Worm (Caenorhabditis elegans) whole organism, L4 larva: ENCODE results near the gene C04G6.6.

Source experiments
- D1046.2 ChIP-seq: fragments of 200-800 bp; sonication (Bioruptor generic); IDR thresholded peaks from 2 replicates; pipeline ENCODE4 v1.3.6; 2022; ENCODE audit warnings: missing genetic modification characterization, missing compliant biosample characterization
- F26F4.8 ChIP-seq: fragments of 200-800 bp; sonication (Bioruptor generic); conservative IDR thresholded peaks from 2 replicates; pipeline ENCODE4 v1.3.6; 2022; ENCODE audit warnings: missing genetic modification characterization, missing compliant biosample characterization
- F44E2.7 ChIP-seq: fragments of 200-800 bp; sonication (Bioruptor generic); IDR thresholded peaks from 2 replicates; pipeline ENCODE4 v2.1.2; 2022; ENCODE audit warnings: missing genetic modification characterization, missing compliant biosample characterization
- R02D3.7 ChIP-seq: fragments of 150-350 bp; sonication (generic microtip); optimal IDR thresholded peaks from 3 replicates; lab custom pipeline; 2014; ENCODE audit warnings: missing biosample characterization, missing genetic modification characterization
- Y48G9A.11 ChIP-seq: fragments of 200-800 bp; sonication (Bioruptor generic); IDR thresholded peaks from 2 replicates; pipeline ENCODE4 v1.3.6; 2022; ENCODE audit warnings: missing genetic modification reagents, missing genetic modification characterization, missing compliant biosample characterization
- aly-2 ChIP-seq: sonication (generic microtip); optimal IDR thresholded peaks from 2 replicates; lab custom pipeline; 2018; ENCODE audit warnings: missing biosample characterization, missing genetic modification characterization
- arid-1 ChIP-seq: fragments of 200-800 bp; sonication (Bioruptor generic); conservative IDR thresholded peaks from 2 replicates; pipeline ENCODE4 v1.3.6; 2022; ENCODE audit warnings: missing genetic modification reagents, missing genetic modification characterization, missing compliant biosample characterization
- ceh-20 ChIP-seq: fragments of 200-800 bp; sonication (Bioruptor generic); IDR thresholded peaks from 2 replicates; pipeline ENCODE4 v1.3.6; 2022; ENCODE audit warnings: missing genetic modification reagents, missing genetic modification characterization, missing compliant biosample characterization
- ceh-32 ChIP-seq: sonication (generic microtip); optimal IDR thresholded peaks from 2 replicates; lab custom pipeline; 2016; ENCODE audit warnings: mild to moderate bottlenecking, missing genetic modification characterization, missing compliant biosample characterization; ENCODE audit not compliant: poor library complexity
- ceh-44 ChIP-seq: fragments of 200-800 bp; sonication (Bioruptor generic); IDR thresholded peaks from 2 replicates; pipeline ENCODE4 v1.3.6; 2022; ENCODE audit warnings: missing genetic modification reagents, missing genetic modification characterization, missing compliant biosample characterization
- ceh-62 ChIP-seq: sonication (generic microtip); optimal IDR thresholded peaks from 2 replicates; lab custom pipeline; 2017; ENCODE audit warnings: missing biosample characterization, missing genetic modification characterization
- ceh-82 ChIP-seq: sonication (generic microtip); optimal IDR thresholded peaks from 2 replicates; lab custom pipeline; 2017; ENCODE audit warnings: missing biosample characterization, missing genetic modification characterization
- ces-1 ChIP-seq: fragments of 150-350 bp; sonication (generic microtip); optimal IDR thresholded peaks from 4 replicates; lab custom pipeline; 2014; ENCODE audit warnings: missing biosample characterization, missing genetic modification reagents, missing genetic modification characterization
- daf-12 ChIP-seq: fragments of 150-350 bp; optimal IDR thresholded peaks from 2 replicates; lab custom pipeline; 2014; ENCODE audit warnings: missing biosample characterization, missing genetic modification reagents, missing genetic modification characterization
- daf-16 ChIP-seq, 3 experiments: sonication (generic microtip); optimal IDR thresholded peaks; 2 replicates each; lab custom pipeline; 2016 to 2017; ENCODE audit warnings: missing genetic modification characterization in 3 of 3, missing genetic modification reagents in 3 of 3, mild to moderate bottlenecking in 2 of 3, missing compliant biosample characterization in 2 of 3, missing biosample characterization in 1 of 3, moderate library complexity in 1 of 3
- daf-19 ChIP-seq: fragments of 200-800 bp; sonication (Bioruptor generic); conservative IDR thresholded peaks from 2 replicates; pipeline ENCODE4 v1.3.6; 2022; ENCODE audit warnings: missing genetic modification characterization, missing compliant biosample characterization
- dmd-6 ChIP-seq: fragments of 200-800 bp; sonication (Bioruptor generic); IDR thresholded peaks from 2 replicates; pipeline ENCODE4 v1.3.6; 2022; ENCODE audit warnings: missing genetic modification reagents, missing genetic modification characterization, missing compliant biosample characterization
- dmd-9 ChIP-seq: fragments of 200-800 bp; sonication (Bioruptor generic); IDR thresholded peaks from 2 replicates; pipeline ENCODE4 v1.3.6; 2022; ENCODE audit warnings: missing genetic modification reagents, missing genetic modification characterization, missing compliant biosample characterization
- duxl-1 ChIP-seq: sonication (generic microtip); optimal IDR thresholded peaks from 2 replicates; lab custom pipeline; 2016; ENCODE audit warnings: mild to moderate bottlenecking, missing genetic modification characterization, moderate library complexity, missing compliant biosample characterization; ENCODE audit not compliant: poor library complexity
- egl-27 ChIP-seq: sonication (generic microtip); optimal IDR thresholded peaks from 3 replicates; lab custom pipeline; 2017; ENCODE audit warnings: missing biosample characterization, missing genetic modification reagents, missing genetic modification characterization
- fkh-10 ChIP-seq: fragments of 150-350 bp; optimal IDR thresholded peaks from 2 replicates; lab custom pipeline; 2014; ENCODE audit warnings: missing biosample characterization, missing genetic modification reagents, missing genetic modification characterization
- gei-8 ChIP-seq: fragments of 200-800 bp; sonication (Bioruptor generic); optimal IDR thresholded peaks from 2 replicates; lab custom pipeline; 2018; ENCODE audit warnings: mild to moderate bottlenecking, missing genetic modification characterization, missing compliant biosample characterization
- hlh-30 ChIP-seq: sonication (generic microtip); optimal IDR thresholded peaks from 2 replicates; lab custom pipeline; 2017; ENCODE audit warnings: antibody characterized with exemption, mild to moderate bottlenecking, missing genetic modification characterization, missing compliant biosample characterization; ENCODE audit not compliant: insufficient read depth
- lim-7 ChIP-seq: fragments of 200-800 bp; sonication (Bioruptor generic); IDR thresholded peaks from 2 replicates; pipeline ENCODE4 v1.3.6; 2022; ENCODE audit warnings: missing genetic modification characterization, missing compliant biosample characterization
- lin-13 ChIP-seq: fragments of 150-350 bp; optimal IDR thresholded peaks from 2 replicates; lab custom pipeline; 2014; ENCODE audit warnings: missing biosample characterization, missing genetic modification reagents, missing genetic modification characterization
- lin-15B ChIP-seq: fragments of 150-350 bp; sonication (generic microtip); optimal IDR thresholded peaks from 3 replicates; lab custom pipeline; 2014; ENCODE audit warnings: missing biosample characterization, missing genetic modification characterization
- lin-39 ChIP-seq: fragments of 150-350 bp; optimal IDR thresholded peaks from 2 replicates; lab custom pipeline; 2014; ENCODE audit warnings: missing biosample characterization, missing genetic modification reagents, missing genetic modification characterization
- lir-3 ChIP-seq: sonication (generic microtip); optimal IDR thresholded peaks from 2 replicates; lab custom pipeline; 2016; ENCODE audit warnings: mild to moderate bottlenecking, missing genetic modification characterization, missing compliant biosample characterization
- mxl-2 ChIP-seq: fragments of 200-800 bp; sonication (Bioruptor generic); conservative IDR thresholded peaks from 2 replicates; pipeline ENCODE4 v1.3.6; 2022; ENCODE audit warnings: missing genetic modification reagents, missing genetic modification characterization, missing compliant biosample characterization
- mxl-3 ChIP-seq: fragments of 200-800 bp; sonication (Bioruptor generic); optimal IDR thresholded peaks from 2 replicates; lab custom pipeline; 2018; ENCODE audit warnings: mild to moderate bottlenecking, missing genetic modification characterization, missing compliant biosample characterization
- nhr-10 ChIP-seq: fragments of 150-350 bp; optimal IDR thresholded peaks from 2 replicates; lab custom pipeline; 2014; ENCODE audit warnings: missing biosample characterization, missing genetic modification characterization
- nhr-237 ChIP-seq: sonication (generic microtip); optimal IDR thresholded peaks from 2 replicates; lab custom pipeline; 2017; ENCODE audit warnings: missing biosample characterization, missing genetic modification characterization
- nhr-28 ChIP-seq: fragments of 150-350 bp; optimal IDR thresholded peaks from 2 replicates; lab custom pipeline; 2014; ENCODE audit warnings: missing biosample characterization, missing genetic modification characterization
- nhr-41 ChIP-seq: fragments of 200-800 bp; sonication (Bioruptor generic); IDR thresholded peaks from 2 replicates; pipeline ENCODE4 v1.3.6; 2022; ENCODE audit warnings: missing genetic modification reagents, missing genetic modification characterization, missing compliant biosample characterization
- nhr-42 ChIP-seq: fragments of 200-800 bp; sonication (Bioruptor generic); IDR thresholded peaks from 2 replicates; pipeline ENCODE4 v1.3.6; 2022; ENCODE audit warnings: missing genetic modification characterization, missing compliant biosample characterization
- nhr-77 ChIP-seq: fragments of 150-350 bp; optimal IDR thresholded peaks from 2 replicates; lab custom pipeline; 2014; ENCODE audit warnings: missing biosample characterization, missing genetic modification characterization
- pha-4 ChIP-seq, 2 experiments: fragments of 150-350 bp in 1 of 2; fragments of 200-800 bp in 1 of 2; sonication (Bioruptor generic) in 1 of 2; IDR thresholded peaks in 1 of 2; optimal IDR thresholded peaks in 1 of 2; 2 replicates each; pipeline versions ENCODE4 v1.3.6 to Lab custom; 2014 to 2022; ENCODE audit warnings: missing genetic modification characterization in 2 of 2, missing genetic modification reagents in 2 of 2, missing biosample characterization in 1 of 2, missing compliant biosample characterization in 1 of 2
- pqm-1 ChIP-seq: sonication (generic microtip); optimal IDR thresholded peaks from 2 replicates; lab custom pipeline; 2017; ENCODE audit warnings: missing biosample characterization, missing genetic modification characterization
- rbr-2 ChIP-seq: sonication (generic microtip); optimal IDR thresholded peaks from 2 replicates; lab custom pipeline; 2016; ENCODE audit warnings: missing genotype, missing genetic modification characterization, missing compliant biosample characterization
- saeg-2 ChIP-seq: fragments of 200-800 bp; sonication (Bioruptor generic); IDR thresholded peaks from 2 replicates; pipeline ENCODE4 v1.3.6; 2022; ENCODE audit warnings: missing genetic modification reagents, missing genetic modification characterization, missing compliant biosample characterization
- set-16 ChIP-seq: fragments of 200-800 bp; sonication (Bioruptor generic); IDR thresholded peaks from 2 replicates; pipeline ENCODE4 v1.3.6; 2022; ENCODE audit warnings: missing genetic modification reagents, missing genetic modification characterization, missing compliant biosample characterization
- skn-1 ChIP-seq: fragments of 150-350 bp; optimal IDR thresholded peaks from 2 replicates; lab custom pipeline; 2014; ENCODE audit warnings: missing biosample characterization, missing genetic modification characterization
- snpc-1.2 ChIP-seq: fragments of 200-800 bp; sonication (Bioruptor generic); IDR thresholded peaks from 2 replicates; pipeline ENCODE4 v1.3.6; 2022; ENCODE audit warnings: missing genetic modification reagents, missing genetic modification characterization, missing compliant biosample characterization
- snpc-4 ChIP-seq: fragments of 150-350 bp; optimal IDR thresholded peaks from 2 replicates; lab custom pipeline; 2014; ENCODE audit warnings: missing biosample characterization, missing genetic modification characterization
- spr-3 ChIP-seq: fragments of 200-800 bp; sonication (Bioruptor generic); optimal IDR thresholded peaks from 2 replicates; lab custom pipeline; 2018; ENCODE audit warnings: mild to moderate bottlenecking, missing genetic modification characterization, missing compliant biosample characterization
- tag-97 ChIP-seq: fragments of 200-800 bp; sonication (Bioruptor generic); IDR thresholded peaks from 2 replicates; pipeline ENCODE4 v1.3.6; 2022; ENCODE audit warnings: missing genetic modification characterization, missing compliant biosample characterization
- tra-1 ChIP-seq: fragments of 200-800 bp; sonication (Bioruptor generic); IDR thresholded peaks from 2 replicates; pipeline ENCODE4 v1.3.6; 2022; ENCODE audit warnings: missing genetic modification reagents, missing genetic modification characterization, missing compliant biosample characterization
- unc-130 ChIP-seq: sonication (generic microtip); optimal IDR thresholded peaks from 2 replicates; lab custom pipeline; 2016; ENCODE audit warnings: missing genetic modification reagents, missing genetic modification characterization, missing compliant biosample characterization
- zfp-3 ChIP-seq: fragments of 200-800 bp; sonication (Bioruptor generic); conservative IDR thresholded peaks from 2 replicates; pipeline ENCODE4 v1.3.6; 2022; ENCODE audit warnings: missing genetic modification reagents, missing genetic modification characterization, missing compliant biosample characterization
- ztf-11 ChIP-seq: fragments of 150-350 bp; optimal IDR thresholded peaks from 2 replicates; lab custom pipeline; 2014; ENCODE audit warnings: missing biosample characterization, missing genetic modification characterization

The C04G6.6 gene

DNA sequence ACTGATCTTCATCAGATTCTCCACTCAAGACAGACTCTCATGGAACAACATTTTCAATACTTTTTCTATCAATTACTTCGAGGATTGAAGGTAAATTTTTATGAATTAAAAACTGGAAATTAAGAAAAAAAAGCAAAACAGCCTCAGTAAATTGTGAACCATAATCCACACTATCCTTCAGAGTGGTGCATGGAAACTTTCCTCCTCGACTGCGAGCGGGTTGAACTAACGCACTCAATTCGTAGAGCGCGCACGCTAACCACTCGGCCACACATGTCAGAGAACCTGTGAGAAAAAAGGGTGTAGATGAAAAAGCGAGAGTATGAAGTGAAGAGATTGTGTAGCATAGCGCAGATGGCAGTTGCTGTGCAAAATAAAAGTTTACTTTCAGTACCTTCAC, 5.5 kb upstream of the C04G6.6 start (continued):
- no peak for TF ChIP-seq nhr-10 (tag; lab: Kevin White, UChicago)
- peak; percentile 82 for TF ChIP-seq dmd-6 (GFP tag; lab: Robert Waterston, UW)
- no peak; the same call in 1 of the 2 replicates for TF ChIP-seq pha-4 (GFP tag; IDR thresholded peaks at IDR 0.05; lab: Robert Waterston, UW)
- no peak for TF ChIP-seq pha-4 (tag; optimal IDR thresholded peaks at IDR 0.05; lab: Kevin White, UChicago)
- TF ChIP-seq rbr-2, result peak; percentile 71
- TF ChIP-seq Y48G9A.11 (GFP tag; lab: Robert Waterston, UW), result peak; percentile 76
- TF ChIP-seq pqm-1 (tag; lab: Kevin White, UChicago), result no peak
- no peak for TF ChIP-seq lin-39 (tag; lab: Kevin White, UChicago)
- TF ChIP-seq zfp-3 (GFP tag; lab: Robert Waterston, UW), result peak; percentile 66; the same call in 1 of the 2 replicates
- TF ChIP-seq gei-8 (GFP tag; lab: Kevin White, UChicago), result peak; percentile 88
- TF ChIP-seq snpc-4 (tag; lab: Kevin White, UChicago), result no peak
- no peak for TF ChIP-seq tag-97 (GFP tag; lab: Robert Waterston, UW)
- TF ChIP-seq lin-13, result peak; percentile 48
- TF ChIP-seq duxl-1 (tag; lab: Kevin White, UChicago), result peak; percentile 85
- TF ChIP-seq ceh-32, result no peak
- peak; percentile 78 for TF ChIP-seq lir-3 (tag; lab: Kevin White, UChicago)
- peak; percentile 90 for TF ChIP-seq arid-1
- TF ChIP-seq lin-15B (tag; lab: Kevin White, UChicago), result no peak
- no peak for TF ChIP-seq daf-19 (GFP tag; lab: Robert Waterston, UW)
- TF ChIP-seq unc-130, result peak; percentile 80
- peak; percentile 4 for TF ChIP-seq aly-2 (tag; lab: Kevin White, UChicago)
- no peak for TF ChIP-seq nhr-237 (tag; lab: Kevin White, UChicago)
- TF ChIP-seq mxl-2, result peak; percentile 67; the same call in 1 of the 2 replicates
- TF ChIP-seq daf-16 (GFP tag; optimal IDR thresholded peaks at IDR 0.05; lab: Kevin White, UChicago), result peak in 1 of 2 experiments; percentile 94
- peak; percentile 78 for TF ChIP-seq daf-16 (tag; optimal IDR thresholded peaks at IDR 0.05; lab: Kevin White, UChicago)
- TF ChIP-seq skn-1, result no peak
- TF ChIP-seq nhr-28 (tag; lab: Kevin White, UChicago), result peak; percentile 38
- TF ChIP-seq saeg-2 (GFP tag; lab: Robert Waterston, UW), result 0 out of 2 replicates have a peak, but pooled peaks have one; percentile 59
- peak; percentile 87 for TF ChIP-seq tra-1 (GFP tag; lab: Robert Waterston, UW)
- TF ChIP-seq ceh-82 (tag; lab: Kevin White, UChicago), result no peak
- peak; percentile 96 for TF ChIP-seq nhr-41 (GFP tag; lab: Robert Waterston, UW)
- TF ChIP-seq F26F4.8, result peak; percentile 92
- TF ChIP-seq D1046.2 (GFP tag; lab: Robert Waterston, UW), result peak; percentile 88
- TF ChIP-seq R02D3.7 (tag; lab: Kevin White, UChicago), result peak; percentile 4
- TF ChIP-seq ceh-44 (GFP tag; lab: Robert Waterston, UW), result peak; percentile 76
- TF ChIP-seq egl-27 (tag; lab: Kevin White, UChicago), result no peak
- TF ChIP-seq lim-7 (GFP tag; lab: Robert Waterston, UW), result peak; percentile 97
- TF ChIP-seq F44E2.7 (GFP tag; lab: Robert Waterston, UW), result peak; percentile 75
- TF ChIP-seq nhr-77 (tag; lab: Kevin White, UChicago), result no peak
- no peak for TF ChIP-seq ceh-62 (tag; lab: Kevin White, UChicago)
- TF ChIP-seq snpc-1.2 (GFP tag; lab: Robert Waterston, UW), result no peak; the same call in 1 of the 2 replicates
- TF ChIP-seq hlh-30 (tag; lab: Kevin White, UChicago), result peak; percentile 70
- peak; percentile 0 for TF ChIP-seq fkh-10 (GFP tag; lab: Kevin White, UChicago)
- peak; percentile 75 for TF ChIP-seq spr-3 (GFP tag; lab: Kevin White, UChicago)
- no peak for TF ChIP-seq set-16 (GFP tag; lab: Robert Waterston, UW)
- 0 out of 2 replicates have a peak, but pooled peaks have one; percentile 30 for TF ChIP-seq dmd-9
- peak; percentile 83 for TF ChIP-seq nhr-42 (GFP tag; lab: Robert Waterston, UW)
- no peak for TF ChIP-seq ztf-11 (tag; lab: Kevin White, UChicago)
- TF ChIP-seq ces-1 (GFP tag; lab: Kevin White, UChicago), result peak; percentile 29
- TF ChIP-seq daf-12, result no peak
- TF ChIP-seq mxl-3 (GFP tag; lab: Kevin White, UChicago), result peak; percentile 69
- TF ChIP-seq ceh-20 (GFP tag; lab: Robert Waterston, UW), result peak; percentile 81; the same call in 1 of the 2 replicates
